Worm (Caenorhabditis elegans) whole organism, L4 larva: ENCODE measurements around the gene oig-5.

Experiments used
- D1046.2 ChIP-seq: fragments of 200-800 bp; sonication (Bioruptor generic); IDR thresholded peaks from 2 replicates; pipeline ENCODE4 v1.3.6; 2022; ENCODE audit warnings: missing genetic modification characterization, missing compliant biosample characterization
- F10B5.3 ChIP-seq: sonication (generic microtip); optimal IDR thresholded peaks from 2 replicates; lab custom pipeline; 2016; ENCODE audit warnings: mild to moderate bottlenecking, missing genetic modification characterization, missing compliant biosample characterization
- F26F4.8 ChIP-seq: fragments of 200-800 bp; sonication (Bioruptor generic); conservative IDR thresholded peaks from 2 replicates; pipeline ENCODE4 v1.3.6; 2022; ENCODE audit warnings: missing genetic modification characterization, missing compliant biosample characterization
- F49E8.2 ChIP-seq: sonication (generic microtip); optimal IDR thresholded peaks from 2 replicates; lab custom pipeline; 2016; ENCODE audit warnings: missing compliant biosample characterization, mild to moderate bottlenecking, missing genetic modification characterization, borderline replicate concordance
- Y5F2A.4 ChIP-seq: fragments of 200-800 bp; sonication (Bioruptor generic); optimal IDR thresholded peaks from 2 replicates; lab custom pipeline; 2018; ENCODE audit warnings: mild to moderate bottlenecking, missing genetic modification characterization, missing compliant biosample characterization
- ZK337.2 ChIP-seq: fragments of 200-800 bp; sonication (Bioruptor generic); IDR thresholded peaks from 2 replicates; pipeline ENCODE4 v1.3.6; 2022; ENCODE audit warnings: missing genetic modification reagents, missing genetic modification characterization, missing compliant biosample characterization
- ama-1 ChIP-seq: fragments of 150-350 bp; optimal IDR thresholded peaks from 2 replicates; lab custom pipeline; 2014; ENCODE audit warnings: inconsistent platforms, mixed read lengths
- ceh-32 ChIP-seq: sonication (generic microtip); optimal IDR thresholded peaks from 2 replicates; lab custom pipeline; 2016; ENCODE audit warnings: mild to moderate bottlenecking, missing genetic modification characterization, missing compliant biosample characterization; ENCODE audit not compliant: poor library complexity
- ceh-62 ChIP-seq: sonication (generic microtip); optimal IDR thresholded peaks from 2 replicates; lab custom pipeline; 2017; ENCODE audit warnings: missing biosample characterization, missing genetic modification characterization
- ces-1 ChIP-seq: fragments of 150-350 bp; sonication (generic microtip); optimal IDR thresholded peaks from 4 replicates; lab custom pipeline; 2014; ENCODE audit warnings: missing biosample characterization, missing genetic modification reagents, missing genetic modification characterization
- cey-2 ChIP-seq: sonication (generic microtip); optimal IDR thresholded peaks from 3 replicates; lab custom pipeline; 2017; ENCODE audit warnings: missing genetic modification characterization, mild to moderate bottlenecking, missing compliant biosample characterization, antibody characterized with exemption, borderline replicate concordance; ENCODE audit not compliant: insufficient read depth
- daf-16 ChIP-seq, 3 experiments: sonication (generic microtip); optimal IDR thresholded peaks; 2 replicates each; lab custom pipeline; 2016 to 2017; ENCODE audit warnings: missing genetic modification characterization in 3 of 3, missing genetic modification reagents in 3 of 3, mild to moderate bottlenecking in 2 of 3, missing compliant biosample characterization in 2 of 3, missing biosample characterization in 1 of 3, moderate library complexity in 1 of 3
- daf-8 ChIP-seq: fragments of 200-800 bp; sonication (Bioruptor generic); IDR thresholded peaks from 2 replicates; pipeline ENCODE4 v1.3.6; 2022; ENCODE audit warnings: missing genetic modification characterization, missing compliant biosample characterization
- dmd-9 ChIP-seq: fragments of 200-800 bp; sonication (Bioruptor generic); IDR thresholded peaks from 2 replicates; pipeline ENCODE4 v1.3.6; 2022; ENCODE audit warnings: missing genetic modification reagents, missing genetic modification characterization, missing compliant biosample characterization
- duxl-1 ChIP-seq: sonication (generic microtip); optimal IDR thresholded peaks from 2 replicates; lab custom pipeline; 2016; ENCODE audit warnings: mild to moderate bottlenecking, missing genetic modification characterization, moderate library complexity, missing compliant biosample characterization; ENCODE audit not compliant: poor library complexity
- dve-1 ChIP-seq: sonication (generic microtip); optimal IDR thresholded peaks from 2 replicates; lab custom pipeline; 2017; ENCODE audit warnings: antibody characterized with exemption, mild to moderate bottlenecking, missing genetic modification characterization, missing compliant biosample characterization; ENCODE audit not compliant: insufficient read depth
- fkh-10 ChIP-seq: fragments of 150-350 bp; optimal IDR thresholded peaks from 2 replicates; lab custom pipeline; 2014; ENCODE audit warnings: missing biosample characterization, missing genetic modification reagents, missing genetic modification characterization
- fos-1 ChIP-seq: fragments of 150-350 bp; optimal IDR thresholded peaks from 2 replicates; lab custom pipeline; 2014; ENCODE audit warnings: missing biosample characterization, missing genetic modification characterization
- hif-1 ChIP-seq, 2 experiments: sonication (generic microtip); optimal IDR thresholded peaks; 2 replicates each; lab custom pipeline; 2016 to 2017; ENCODE audit warnings: missing compliant biosample characterization in 2 of 2, missing genetic modification characterization in 2 of 2, missing genetic modification reagents in 2 of 2, missing genotype in 2 of 2, mild to moderate bottlenecking in 1 of 2
- hlh-11 ChIP-seq: fragments of 200-800 bp; sonication (Bioruptor generic); optimal IDR thresholded peaks from 2 replicates; lab custom pipeline; 2018; ENCODE audit warnings: mild to moderate bottlenecking, missing genetic modification characterization, missing compliant biosample characterization
- hmg-1.1 ChIP-seq: fragments of 200-800 bp; sonication (Bioruptor generic); IDR thresholded peaks from 2 replicates; pipeline ENCODE4 v1.3.6; 2022; ENCODE audit warnings: missing genetic modification reagents, missing genetic modification characterization, missing compliant biosample characterization
- lin-1 ChIP-seq: fragments of 200-800 bp; sonication (Bioruptor generic); IDR thresholded peaks from 2 replicates; pipeline ENCODE4 v1.3.6; 2022; ENCODE audit warnings: missing genetic modification reagents, missing genetic modification characterization, missing compliant biosample characterization
- lir-3 ChIP-seq: sonication (generic microtip); optimal IDR thresholded peaks from 2 replicates; lab custom pipeline; 2016; ENCODE audit warnings: mild to moderate bottlenecking, missing genetic modification characterization, missing compliant biosample characterization
- madf-5 ChIP-seq, 2 experiments: fragments of 200-800 bp; sonication (Bioruptor generic); IDR thresholded peaks; 2 replicates each; pipeline ENCODE4 v1.3.6; 2022; ENCODE audit warnings: missing compliant biosample characterization in 2 of 2, missing genetic modification characterization in 2 of 2
- mdl-1 ChIP-seq, 2 experiments: fragments of 150-350 bp in 1 of 2; sonication (generic microtip) in 1 of 2; optimal IDR thresholded peaks; 2 replicates each; lab custom pipeline; 2014 to 2017; ENCODE audit warnings: missing biosample characterization in 2 of 2, missing genetic modification characterization in 2 of 2
- mep-1 ChIP-seq: fragments of 150-350 bp; sonication (generic microtip); optimal IDR thresholded peaks from 3 replicates; lab custom pipeline; 2014; ENCODE audit warnings: missing biosample characterization, missing genetic modification characterization
- nhr-10 ChIP-seq: fragments of 150-350 bp; optimal IDR thresholded peaks from 2 replicates; lab custom pipeline; 2014; ENCODE audit warnings: missing biosample characterization, missing genetic modification characterization
- nhr-11 ChIP-seq: fragments of 150-350 bp; optimal IDR thresholded peaks from 2 replicates; lab custom pipeline; 2014; ENCODE audit warnings: missing biosample characterization, missing genetic modification characterization
- nhr-111 ChIP-seq: fragments of 200-800 bp; sonication (Bioruptor generic); optimal IDR thresholded peaks from 2 replicates; lab custom pipeline; 2018; ENCODE audit warnings: mild to moderate bottlenecking, missing genetic modification characterization, missing compliant biosample characterization
- nhr-237 ChIP-seq: sonication (generic microtip); optimal IDR thresholded peaks from 2 replicates; lab custom pipeline; 2017; ENCODE audit warnings: missing biosample characterization, missing genetic modification characterization
- nhr-25 ChIP-seq: sonication (generic microtip); optimal IDR thresholded peaks from 2 replicates; lab custom pipeline; 2017; ENCODE audit warnings: missing genetic modification characterization, mild to moderate bottlenecking, missing compliant biosample characterization, antibody characterized with exemption, moderate library complexity, borderline replicate concordance; ENCODE audit not compliant: insufficient read depth
- nhr-28 ChIP-seq: fragments of 150-350 bp; optimal IDR thresholded peaks from 2 replicates; lab custom pipeline; 2014; ENCODE audit warnings: missing biosample characterization, missing genetic modification characterization
- nhr-41 ChIP-seq: fragments of 200-800 bp; sonication (Bioruptor generic); IDR thresholded peaks from 2 replicates; pipeline ENCODE4 v1.3.6; 2022; ENCODE audit warnings: missing genetic modification reagents, missing genetic modification characterization, missing compliant biosample characterization
- nhr-6 ChIP-seq: fragments of 150-350 bp; optimal IDR thresholded peaks from 2 replicates; lab custom pipeline; 2014; ENCODE audit warnings: missing biosample characterization, missing genetic modification characterization
- pha-4 ChIP-seq, 2 experiments: fragments of 150-350 bp in 1 of 2; fragments of 200-800 bp in 1 of 2; sonication (Bioruptor generic) in 1 of 2; IDR thresholded peaks in 1 of 2; optimal IDR thresholded peaks in 1 of 2; 2 replicates each; pipeline versions ENCODE4 v1.3.6 to Lab custom; 2014 to 2022; ENCODE audit warnings: missing genetic modification characterization in 2 of 2, missing genetic modification reagents in 2 of 2, missing biosample characterization in 1 of 2, missing compliant biosample characterization in 1 of 2
- rbr-2 ChIP-seq: sonication (generic microtip); optimal IDR thresholded peaks from 2 replicates; lab custom pipeline; 2016; ENCODE audit warnings: missing genotype, missing genetic modification characterization, missing compliant biosample characterization
- saeg-2 ChIP-seq: fragments of 200-800 bp; sonication (Bioruptor generic); IDR thresholded peaks from 2 replicates; pipeline ENCODE4 v1.3.6; 2022; ENCODE audit warnings: missing genetic modification reagents, missing genetic modification characterization, missing compliant biosample characterization
- sdz-12 ChIP-seq: fragments of 200-800 bp; sonication (Bioruptor generic); optimal IDR thresholded peaks from 2 replicates; lab custom pipeline; 2018; ENCODE audit warnings: mild to moderate bottlenecking, missing genetic modification characterization, missing compliant biosample characterization
- set-16 ChIP-seq: fragments of 200-800 bp; sonication (Bioruptor generic); IDR thresholded peaks from 2 replicates; pipeline ENCODE4 v1.3.6; 2022; ENCODE audit warnings: missing genetic modification reagents, missing genetic modification characterization, missing compliant biosample characterization
- snpc-1.2 ChIP-seq: fragments of 200-800 bp; sonication (Bioruptor generic); IDR thresholded peaks from 2 replicates; pipeline ENCODE4 v1.3.6; 2022; ENCODE audit warnings: missing genetic modification reagents, missing genetic modification characterization, missing compliant biosample characterization
- spr-1 ChIP-seq: sonication (generic microtip); optimal IDR thresholded peaks from 2 replicates; lab custom pipeline; 2016; ENCODE audit warnings: mild to moderate bottlenecking, missing genetic modification characterization, missing compliant biosample characterization
- tag-97 ChIP-seq: fragments of 200-800 bp; sonication (Bioruptor generic); IDR thresholded peaks from 2 replicates; pipeline ENCODE4 v1.3.6; 2022; ENCODE audit warnings: missing genetic modification characterization, missing compliant biosample characterization
- tra-1 ChIP-seq: fragments of 200-800 bp; sonication (Bioruptor generic); IDR thresholded peaks from 2 replicates; pipeline ENCODE4 v1.3.6; 2022; ENCODE audit warnings: missing genetic modification reagents, missing genetic modification characterization, missing compliant biosample characterization
- unc-39 ChIP-seq: sonication (generic microtip); optimal IDR thresholded peaks from 2 replicates; lab custom pipeline; 2017; ENCODE audit warnings: missing biosample characterization, missing genetic modification characterization
- unc-62 ChIP-seq, 3 experiments: fragments of 150-350 bp in 1 of 3; sonication (generic microtip); optimal IDR thresholded peaks in 2 of 3; peaks in 1 of 3; 1 replicate in 1 of 3; 2 replicates in 2 of 3; lab custom pipeline; 2014 to 2017; ENCODE audit warnings: missing biosample characterization in 3 of 3, missing genetic modification characterization in 3 of 3, missing genetic modification reagents in 3 of 3, missing genotype in 1 of 3
- zag-1 ChIP-seq: fragments of 150-350 bp; optimal IDR thresholded peaks from 2 replicates; lab custom pipeline; 2014; ENCODE audit warnings: missing biosample characterization, missing genetic modification characterization
- zfp-2 ChIP-seq: sonication (generic microtip); optimal IDR thresholded peaks from 2 replicates; lab custom pipeline; 2016; ENCODE audit warnings: mild to moderate bottlenecking, missing genetic modification characterization, missing compliant biosample characterization
- zfp-3 ChIP-seq: fragments of 200-800 bp; sonication (Bioruptor generic); conservative IDR thresholded peaks from 2 replicates; pipeline ENCODE4 v1.3.6; 2022; ENCODE audit warnings: missing genetic modification reagents, missing genetic modification characterization, missing compliant biosample characterization

Gene oig-5

ce11 chrIV:14838095-14838494, 31.1 kb downstream of the oig-5 start (continued):
- peak; percentile 79 for TF ChIP-seq F49E8.2 (tag; lab: Kevin White, UChicago)
- peak; percentile 36 for TF ChIP-seq zag-1 (tag; lab: Kevin White, UChicago)
- peak; percentile 90 for TF ChIP-seq nhr-25 (tag; lab: Kevin White, UChicago)
- TF ChIP-seq nhr-10 (tag; lab: Kevin White, UChicago) = no peak
- TF ChIP-seq sdz-12 = no peak
- peak; percentile 93 for TF ChIP-seq hmg-1.1 (GFP tag; lab: Robert Waterston, UW)
- peak; percentile 42 for TF ChIP-seq nhr-28 (tag; lab: Kevin White, UChicago)
- TF ChIP-seq set-16 (GFP tag; lab: Robert Waterston, UW) = no peak
- peak; percentile 6 for TF ChIP-seq F10B5.3 (tag; lab: Kevin White, UChicago)
- no peak for TF ChIP-seq F26F4.8 (GFP tag; lab: Robert Waterston, UW)
- TF ChIP-seq unc-62 (GFP tag; optimal IDR thresholded peaks at IDR 0.05 in 1 of 2; lab: Kevin White, UChicago) = no peak
- TF ChIP-seq unc-62 (tag; optimal IDR thresholded peaks at IDR 0.05; lab: Kevin White, UChicago) = no peak
- peak; percentile 84 for TF ChIP-seq lir-3
- TF ChIP-seq nhr-41 (GFP tag; lab: Robert Waterston, UW) = no peak
- no peak for TF ChIP-seq hlh-11 (tag; lab: Kevin White, UChicago)
- TF ChIP-seq D1046.2 (GFP tag; lab: Robert Waterston, UW) = no peak
- TF ChIP-seq lin-1 (GFP tag; lab: Robert Waterston, UW) = peak; percentile 78; the same call in 1 of the 2 replicates
- TF ChIP-seq fkh-10 (GFP tag; lab: Kevin White, UChicago) = peak; percentile 18
- no peak for TF ChIP-seq daf-8 (GFP tag; lab: Robert Waterston, UW)
- peak; percentile 81 for TF ChIP-seq nhr-111 (GFP tag; lab: Kevin White, UChicago)
- peak; percentile 99 for TF ChIP-seq snpc-1.2
- TF ChIP-seq ZK337.2 (GFP tag; lab: Robert Waterston, UW) = no peak
- peak; percentile 34 for TF ChIP-seq zfp-2 (tag; lab: Kevin White, UChicago)
- peak; percentile 62 for TF ChIP-seq Y5F2A.4 (GFP tag; lab: Kevin White, UChicago)
- no peak for TF ChIP-seq fos-1 (tag; lab: Kevin White, UChicago)
- peak; percentile 64 to 82 for TF ChIP-seq daf-16 (GFP tag; optimal IDR thresholded peaks at IDR 0.05; lab: Kevin White, UChicago)
- peak; percentile 52 for TF ChIP-seq daf-16 (tag; optimal IDR thresholded peaks at IDR 0.05; lab: Kevin White, UChicago)
- no peak for TF ChIP-seq ceh-62 (tag; lab: Kevin White, UChicago)
- 0 out of 4 replicates have a peak, but pooled peaks of 1 of the 2 experiments have one; percentile 19 for TF ChIP-seq madf-5 (GFP tag; IDR thresholded peaks at IDR 0.05; lab: Robert Waterston, UW)
- TF ChIP-seq rbr-2 (tag; lab: Kevin White, UChicago) = peak; percentile 85
- peak; percentile 72 for TF ChIP-seq cey-2 (tag; lab: Kevin White, UChicago)
- TF ChIP-seq duxl-1 (tag; lab: Kevin White, UChicago) = peak; percentile 93
- TF ChIP-seq mdl-1 (tag; optimal IDR thresholded peaks at IDR 0.05; lab: Kevin White, UChicago) = no peak
- TF ChIP-seq ces-1 (GFP tag; lab: Kevin White, UChicago) = no peak
- TF ChIP-seq tag-97 (GFP tag; lab: Robert Waterston, UW) = no peak
- TF ChIP-seq nhr-237 = peak; percentile 20
- no peak for TF ChIP-seq dmd-9 (GFP tag; lab: Robert Waterston, UW)
- no peak; the same call in none of the 2 replicates for TF ChIP-seq pha-4 (GFP tag; IDR thresholded peaks at IDR 0.05; lab: Robert Waterston, UW)
- no peak for TF ChIP-seq pha-4 (tag; optimal IDR thresholded peaks at IDR 0.05; lab: Kevin White, UChicago)
- TF ChIP-seq nhr-11 (tag; lab: Kevin White, UChicago) = peak; percentile 30
- TF ChIP-seq hif-1 (tag; optimal IDR thresholded peaks at IDR 0.05; lab: Kevin White, UChicago) = peak; percentile 32 to 51
- peak; percentile 87 for TF ChIP-seq dve-1 (tag; lab: Kevin White, UChicago)
- no peak for TF ChIP-seq ama-1 (lab: Kevin White, UChicago)
- no peak for TF ChIP-seq tra-1 (GFP tag; lab: Robert Waterston, UW)
- TF ChIP-seq nhr-6 (tag; lab: Kevin White, UChicago) = no peak
- no peak for TF ChIP-seq ceh-32 (tag; lab: Kevin White, UChicago)
- no peak for TF ChIP-seq unc-39 (tag; lab: Kevin White, UChicago)
- TF ChIP-seq saeg-2 = no peak; the same call in 1 of the 2 replicates
- TF ChIP-seq spr-1 (tag; lab: Kevin White, UChicago) = peak; percentile 74
- peak; percentile 76; the same call in 1 of the 2 replicates for TF ChIP-seq zfp-3 (GFP tag; lab: Robert Waterston, UW)
- TF ChIP-seq mep-1 (tag; lab: Kevin White, UChicago) = peak; percentile 92
